Worm (Caenorhabditis elegans) whole organism, midembryonic: ENCODE results near the gene Y58A7A.4.

Experiments used
- T22C8.4 ChIP-seq: fragments of 200-800 bp; sonication (Bioruptor generic); IDR thresholded peaks from 2 replicates; pipeline ENCODE4 v1.3.6; 2022; ENCODE audit warnings: missing genetic modification characterization, missing compliant biosample characterization
- cog-1 ChIP-seq: sonication (generic microtip); optimal IDR thresholded peaks from 2 replicates; lab custom pipeline; 2016; ENCODE audit warnings: missing genetic modification characterization, missing compliant biosample characterization
- flt-1 ChIP-seq: fragments of 200-800 bp; sonication (Bioruptor generic); IDR thresholded peaks from 2 replicates; pipeline ENCODE4 v1.3.6; 2022; ENCODE audit warnings: missing genetic modification characterization, missing compliant biosample characterization
- klf-2 ChIP-seq: fragments of 200-800 bp; sonication (Bioruptor generic); conservative IDR thresholded peaks from 2 replicates; pipeline ENCODE4 v1.3.6; 2022; ENCODE audit warnings: missing genetic modification reagents, missing genetic modification characterization, missing compliant biosample characterization
- med-1 ChIP-seq: sonication (generic microtip); optimal IDR thresholded peaks from 2 replicates; lab custom pipeline; 2017; ENCODE audit warnings: missing genetic modification characterization, mild to moderate bottlenecking, missing compliant biosample characterization, antibody characterized with exemption, missing genetic modification reagents; ENCODE audit not compliant: insufficient read depth
- ref-1 ChIP-seq: fragments of 200-800 bp; sonication (Bioruptor generic); conservative IDR thresholded peaks from 2 replicates; pipeline ENCODE4 v1.3.6; 2022; ENCODE audit warnings: missing genetic modification reagents, missing genetic modification characterization, missing compliant biosample characterization
- tab-1 ChIP-seq: fragments of 200-800 bp; sonication (Bioruptor generic); IDR thresholded peaks from 2 replicates; pipeline ENCODE4 v1.3.6; 2022; ENCODE audit warnings: missing genetic modification characterization, missing compliant biosample characterization
- ztf-23 ChIP-seq: fragments of 200-800 bp; sonication (Bioruptor generic); IDR thresholded peaks from 2 replicates; pipeline ENCODE4 v1.3.6; 2022; ENCODE audit warnings: missing genetic modification reagents, missing genetic modification characterization, missing compliant biosample characterization
- ztf-29 ChIP-seq: fragments of 200-800 bp; sonication (Bioruptor generic); IDR thresholded peaks from 2 replicates; pipeline ENCODE4 v1.3.6; 2022; ENCODE audit warnings: missing genetic modification reagents, missing genetic modification characterization, missing compliant biosample characterization

DNA sequence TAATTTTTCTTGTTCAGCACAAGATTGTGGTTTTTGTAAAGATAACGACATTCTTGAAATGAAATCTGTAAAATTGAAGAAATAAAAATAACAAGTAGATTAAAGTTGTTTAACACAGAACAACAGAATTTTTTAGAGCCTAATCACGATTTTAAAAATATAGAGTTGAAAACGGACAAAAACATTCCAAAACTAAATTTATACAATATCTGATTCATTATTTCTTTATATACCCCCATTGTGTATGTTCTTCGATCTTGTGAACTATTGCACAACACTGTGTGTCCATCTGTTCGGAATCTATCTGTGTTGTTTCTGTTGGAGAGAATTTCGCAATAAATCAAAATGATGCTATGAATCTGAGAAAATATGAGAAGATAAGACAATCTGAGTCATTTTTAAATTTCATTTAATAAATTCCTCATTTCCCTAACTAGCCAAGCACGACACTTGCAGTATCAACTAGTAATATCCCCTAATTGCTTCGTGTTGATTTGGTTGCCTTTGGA, at the start of gene Y58A7A.4:
- TF ChIP-seq cog-1 (tag; lab: Kevin White, UChicago), result no peak
- TF ChIP-seq ztf-29 (GFP tag; lab: Robert Waterston, UW), result no peak
- TF ChIP-seq flt-1 (GFP tag; lab: Robert Waterston, UW), result no peak
- TF ChIP-seq ref-1, result no peak
- TF ChIP-seq tab-1 (GFP tag; lab: Robert Waterston, UW), result no peak
- no peak for TF ChIP-seq T22C8.4 (GFP tag; lab: Robert Waterston, UW)
- TF ChIP-seq med-1 (GFP tag; lab: Kevin White, UChicago), result no peak
- TF ChIP-seq klf-2 (GFP tag; lab: Robert Waterston, UW), result no peak
- no peak for TF ChIP-seq ztf-23 (GFP tag; lab: Robert Waterston, UW)
